Fruit fly (Drosophila melanogaster): ENCODE data around the gene TfIIA-L.
A peak's percentile ranks its signal among the peaks of the same experiment; 100 is the strongest.

TfIIA-L gene

dm6 chr3R:27244742-27245400 lies 6.0 kb upstream of the TfIIA-L start, which contains the start of gene CG18766 (continued):
- 0 out of 3 replicates have a peak, but pooled peaks have one; percentile 20 for TF ChIP-seq hb (GFP tag; IDR thresholded peaks at IDR 0.05; ENCODE audit: partially characterized antibody)
- TF ChIP-seq CG11504 (tag; optimal IDR thresholded peaks at IDR 0.05), result peak; percentile 68
- TF ChIP-seq Sry-δ (GFP tag; optimal IDR thresholded peaks at IDR 0.05), result peak; percentile 56
- peak; percentile 28; the same call in 1 of the 3 replicates for TF ChIP-seq CG6791 (GFP tag; IDR thresholded peaks at IDR 0.05; ENCODE audit: partially characterized antibody)
- TF ChIP-seq CG8290 (GFP tag; optimal IDR thresholded peaks at IDR 0.05), result peak; percentile 8
- peak in 1 of 2 experiments; percentile 67 for TF ChIP-seq CG8290 (tag; optimal IDR thresholded peaks at IDR 0.05)
- peak; percentile 60; the same call in 1 of the 4 replicates for TF ChIP-seq chinmo (GFP tag; IDR thresholded peaks at IDR 0.05; ENCODE audit: partially characterized antibody)
- peak; percentile 26 for TF ChIP-seq ab (GFP tag; optimal IDR thresholded peaks at IDR 0.05)
- no peak for TF ChIP-seq Poxn (GFP tag; IDR thresholded peaks at IDR 0.05)
- peak; percentile 4 for TF ChIP-seq CG4820 (GFP tag; optimal IDR thresholded peaks at IDR 0.05)
- peak; percentile 94 for TF ChIP-seq ewg (GFP tag; optimal IDR thresholded peaks at IDR 0.05)
- no peak for TF ChIP-seq Elba2 (GFP tag; optimal IDR thresholded peaks at IDR 0.05)
- peak; percentile 38 for TF ChIP-seq Max (GFP tag; optimal IDR thresholded peaks at IDR 0.05)
- TF ChIP-seq Xrp1 (GFP tag; IDR thresholded peaks at IDR 0.05), result peak; percentile 17; the same call in 1 of the 2 replicates
- peak; percentile 7 for TF ChIP-seq CG8089 (GFP tag; optimal IDR thresholded peaks at IDR 0.05)
- 0 out of 3 replicates have a peak, but pooled peaks have one; percentile 44 for TF ChIP-seq sr (GFP tag; IDR thresholded peaks at IDR 0.05)
- peak; percentile 33 for TF ChIP-seq stwl (tag; optimal IDR thresholded peaks at IDR 0.05)
- no peak for TF ChIP-seq yki (optimal IDR thresholded peaks at IDR 0.05)
- peak; percentile 15 for TF ChIP-seq fu2 (GFP tag; optimal IDR thresholded peaks at IDR 0.05)
- TF ChIP-seq gce (GFP tag; IDR thresholded peaks at IDR 0.05), result 0 out of 3 replicates have a peak, but pooled peaks have one; percentile 13
- TF ChIP-seq Opbp (GFP tag; IDR thresholded peaks at IDR 0.05; ENCODE audit: partially characterized antibody), result peak; percentile 49; the same call in 2 of the 3 replicates
- TF ChIP-seq Jarid2 (GFP tag; optimal IDR thresholded peaks at IDR 0.05), result peak; percentile 33
- peak; percentile 71; the same call in 1 of the 2 replicates for TF ChIP-seq CG42726 (GFP tag; IDR thresholded peaks at IDR 0.05; ENCODE audit: partially characterized antibody)
- peak; percentile 24; the same call in 1 of the 3 replicates for TF ChIP-seq knrl (GFP tag; IDR thresholded peaks at IDR 0.05; ENCODE audit: partially characterized antibody)
- peak in 1 of 3 experiments; percentile 32 for TF ChIP-seq Stat92E (GFP tag; optimal IDR thresholded peaks at IDR 0.05)
- peak; percentile 27; the same call in 1 of the 2 replicates for TF ChIP-seq Atf6 (GFP tag; IDR thresholded peaks at IDR 0.05)
- TF ChIP-seq pum (GFP tag; optimal IDR thresholded peaks at IDR 0.05), result no peak
- TF ChIP-seq CG10654 (GFP tag; optimal IDR thresholded peaks at IDR 0.05), result no peak
- peak; percentile 55; the same call in 2 of the 3 replicates for TF ChIP-seq row (GFP tag; IDR thresholded peaks at IDR 0.05)
- TF ChIP-seq sima (GFP tag; optimal IDR thresholded peaks at IDR 0.05), result no peak
- no peak for TF ChIP-seq CG16815 (GFP tag; optimal IDR thresholded peaks at IDR 0.05)
- peak; percentile 32 for TF ChIP-seq CG15479 (GFP tag; optimal IDR thresholded peaks at IDR 0.05)
- TF ChIP-seq B-H2 (GFP tag; optimal IDR thresholded peaks at IDR 0.05), result peak; percentile 20
- peak; percentile 14 for TF ChIP-seq twi (tag; optimal IDR thresholded peaks at IDR 0.05)
- peak; percentile 21 for TF ChIP-seq CG12071 (GFP tag; optimal IDR thresholded peaks at IDR 0.05)
- peak; percentile 64 for TF ChIP-seq CG15514 (GFP tag; optimal IDR thresholded peaks at IDR 0.05)
- TF ChIP-seq D (optimal IDR thresholded peaks at IDR 0.05), result peak; percentile 23
- TF ChIP-seq D (GFP tag; optimal IDR thresholded peaks at IDR 0.05), result no peak
- peak; percentile 51 for TF ChIP-seq Sin3A (optimal IDR thresholded peaks at IDR 0.05)
- 0 out of 3 replicates have a peak, but pooled peaks have one; percentile 41 for TF ChIP-seq CG6175 (GFP tag; IDR thresholded peaks at IDR 0.05)
- TF ChIP-seq CG9797 (GFP tag; optimal IDR thresholded peaks at IDR 0.05), result peak; percentile 18
- TF ChIP-seq CG4424 (GFP tag; optimal IDR thresholded peaks at IDR 0.05), result peak; percentile 60
- peak; percentile 22 for TF ChIP-seq CG13894 (tag; optimal IDR thresholded peaks at IDR 0.05)
- no peak for TF ChIP-seq Atf-2 (GFP tag; optimal IDR thresholded peaks at IDR 0.05)
- TF ChIP-seq CG9437 (GFP tag; optimal IDR thresholded peaks at IDR 0.05), result peak; percentile 95
- peak; percentile 53 for TF ChIP-seq vvl (GFP tag; IDR thresholded peaks at IDR 0.05)
- TF ChIP-seq CG3995 (GFP tag; optimal IDR thresholded peaks at IDR 0.05), result peak; percentile 31
- TF ChIP-seq Dfd (GFP tag; optimal IDR thresholded peaks at IDR 0.05), result no peak
- peak; percentile 27 for TF ChIP-seq Hsf (GFP tag; optimal IDR thresholded peaks at IDR 0.05)

Data from whole organism, embryonic.